Fruit fly (Drosophila melanogaster) S2 (cell line): ENCODE measurements around the gene CG7551.

ENCODE experiments used
- CG8478 ChIP-seq: fragments of >200 bp; optimal IDR thresholded peaks from 2 replicates; lab custom pipeline; 2018
- CTCF ChIP-seq, 2 experiments: fragments of >200 bp; optimal IDR thresholded peaks; 2 replicates each; lab custom pipeline; 2018

DNA sequence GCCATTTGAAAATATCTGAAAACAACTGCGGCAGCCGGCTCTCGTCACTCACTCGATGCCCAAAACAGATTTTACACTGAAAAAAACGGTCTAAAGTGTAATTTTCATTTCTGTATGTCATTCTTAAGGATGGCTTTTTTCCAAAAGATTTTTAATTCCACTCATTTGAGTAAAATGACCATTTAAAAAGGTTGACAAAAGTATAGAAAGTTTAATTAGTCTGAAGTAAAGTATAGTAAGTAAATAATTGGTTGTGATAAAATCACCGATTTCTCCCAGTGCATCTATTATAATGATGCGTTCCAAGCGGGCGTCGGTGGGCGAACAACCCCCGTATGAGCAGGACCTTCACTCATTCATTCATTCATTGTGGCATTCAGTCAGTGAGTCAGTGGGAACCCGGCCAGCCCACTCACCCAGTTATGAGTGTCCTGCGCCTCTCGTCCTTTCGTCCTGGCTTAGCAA lies 35.9 kb upstream of the CG7551 start:
- TF ChIP-seq CG8478, result no peak
- no peak for TF ChIP-seq CTCF (optimal IDR thresholded peaks at IDR 0.05; lab: Kevin White, UChicago)
